Worm (Caenorhabditis elegans) whole organism, late embryonic: ENCODE measurements around the gene cdd-1.

Experiments
- K09A11.1 ChIP-seq: sonication (generic microtip); optimal IDR thresholded peaks from 2 replicates; lab custom pipeline; 2017; ENCODE audit warnings: antibody characterized with exemption, mild to moderate bottlenecking, missing genetic modification characterization, missing compliant biosample characterization; ENCODE audit not compliant: insufficient read depth
- T23F11.4 ChIP-seq: fragments of 200-800 bp; sonication (Bioruptor generic); optimal IDR thresholded peaks from 2 replicates; lab custom pipeline; 2018; ENCODE audit warnings: mild to moderate bottlenecking, missing genetic modification characterization, missing compliant biosample characterization
- Y22D7AL.16 ChIP-seq: sonication (generic microtip); optimal IDR thresholded peaks from 2 replicates; lab custom pipeline; 2016; ENCODE audit warnings: missing genetic modification characterization, missing compliant biosample characterization
- ama-1 ChIP-seq: fragments of 150-350 bp; optimal IDR thresholded peaks from 2 replicates; lab custom pipeline; 2014
- ceh-14 ChIP-seq: sonication (generic microtip); optimal IDR thresholded peaks from 2 replicates; lab custom pipeline; 2016; ENCODE audit warnings: missing genotype, missing genetic modification characterization, missing compliant biosample characterization
- ceh-18 ChIP-seq: sonication (generic microtip); optimal IDR thresholded peaks from 2 replicates; lab custom pipeline; 2016; ENCODE audit warnings: missing genetic modification characterization, missing compliant biosample characterization
- ceh-22 ChIP-seq: sonication (generic microtip); optimal IDR thresholded peaks from 2 replicates; lab custom pipeline; 2017; ENCODE audit warnings: missing biosample characterization, missing genetic modification characterization
- ceh-31 ChIP-seq: sonication (generic microtip); optimal IDR thresholded peaks from 2 replicates; lab custom pipeline; 2016; ENCODE audit warnings: missing genetic modification characterization, missing compliant biosample characterization
- ceh-34 ChIP-seq: sonication (generic microtip); optimal IDR thresholded peaks from 2 replicates; lab custom pipeline; 2016; ENCODE audit warnings: mild to moderate bottlenecking, missing genetic modification characterization, missing compliant biosample characterization
- ceh-9 ChIP-seq: sonication (generic microtip); optimal IDR thresholded peaks from 2 replicates; lab custom pipeline; 2016; ENCODE audit warnings: mild to moderate bottlenecking, missing genetic modification characterization, inconsistent platforms, missing compliant biosample characterization
- dve-1 ChIP-seq: sonication (generic microtip); optimal IDR thresholded peaks from 2 replicates; lab custom pipeline; 2017; ENCODE audit warnings: antibody characterized with exemption, mild to moderate bottlenecking, missing genetic modification characterization, missing compliant biosample characterization
- elt-2 ChIP-seq: sonication (generic microtip); optimal IDR thresholded peaks from 2 replicates; lab custom pipeline; 2016; ENCODE audit warnings: missing genetic modification reagents, missing genetic modification characterization, missing compliant biosample characterization
- elt-4 ChIP-seq: sonication (generic microtip); optimal IDR thresholded peaks from 2 replicates; lab custom pipeline; 2016; ENCODE audit warnings: missing genetic modification characterization, missing compliant biosample characterization
- fkh-10 ChIP-seq: fragments of 150-350 bp; optimal IDR thresholded peaks from 2 replicates; lab custom pipeline; 2014; ENCODE audit warnings: missing biosample characterization, missing genetic modification reagents, missing genetic modification characterization
- hlh-13 ChIP-seq: fragments of 200-800 bp; sonication (Bioruptor generic); optimal IDR thresholded peaks from 2 replicates; lab custom pipeline; 2018; ENCODE audit warnings: mild to moderate bottlenecking, missing genetic modification characterization, missing compliant biosample characterization
- hlh-15 ChIP-seq: sonication (generic microtip); optimal IDR thresholded peaks from 2 replicates; lab custom pipeline; 2016; ENCODE audit warnings: missing genetic modification characterization, missing compliant biosample characterization
- hlh-30 ChIP-seq: sonication (generic microtip); optimal IDR thresholded peaks from 2 replicates; lab custom pipeline; 2017; ENCODE audit warnings: antibody characterized with exemption, missing genetic modification characterization, missing compliant biosample characterization; ENCODE audit not compliant: insufficient read depth
- hlh-6 ChIP-seq: sonication (generic microtip); optimal IDR thresholded peaks from 2 replicates; lab custom pipeline; 2016; ENCODE audit warnings: missing genotype, missing genetic modification characterization, missing compliant biosample characterization
- hlh-8 ChIP-seq: sonication (generic microtip); optimal IDR thresholded peaks from 2 replicates; lab custom pipeline; 2016; ENCODE audit warnings: missing genotype, missing genetic modification characterization, missing compliant biosample characterization
- nfya-1 ChIP-seq: sonication (generic microtip); optimal IDR thresholded peaks from 2 replicates; lab custom pipeline; 2017; ENCODE audit warnings: missing genetic modification characterization, mild to moderate bottlenecking, missing compliant biosample characterization, antibody characterized with exemption, moderate library complexity
- nhr-232 ChIP-seq: sonication (generic microtip); optimal IDR thresholded peaks from 2 replicates; lab custom pipeline; 2016; ENCODE audit warnings: missing genetic modification characterization, missing compliant biosample characterization
- pha-2 ChIP-seq: sonication (generic microtip); optimal IDR thresholded peaks from 2 replicates; lab custom pipeline; 2017; ENCODE audit warnings: mild to moderate bottlenecking, missing genetic modification characterization, missing compliant biosample characterization
- pros-1 ChIP-seq: fragments of 150-350 bp; optimal IDR thresholded peaks from 2 replicates; lab custom pipeline; 2014; ENCODE audit warnings: missing biosample characterization, missing genetic modification reagents, missing genetic modification characterization
- ref-2 ChIP-seq: sonication (generic microtip); optimal IDR thresholded peaks from 2 replicates; lab custom pipeline; 2016; ENCODE audit warnings: missing genetic modification characterization, missing compliant biosample characterization
- rnt-1 ChIP-seq: sonication (generic microtip); optimal IDR thresholded peaks from 2 replicates; lab custom pipeline; 2016; ENCODE audit warnings: missing genetic modification characterization, missing compliant biosample characterization
- sox-4 ChIP-seq: sonication (generic microtip); optimal IDR thresholded peaks from 2 replicates; lab custom pipeline; 2017; ENCODE audit warnings: mild to moderate bottlenecking, missing genetic modification characterization, inconsistent platforms, missing compliant biosample characterization
- syd-9 ChIP-seq: sonication (generic microtip); optimal IDR thresholded peaks from 2 replicates; lab custom pipeline; 2016; ENCODE audit warnings: mild to moderate bottlenecking, missing genetic modification characterization, moderate library complexity, missing compliant biosample characterization
- tbx-2 ChIP-seq: sonication (generic microtip); optimal IDR thresholded peaks from 2 replicates; lab custom pipeline; 2016; ENCODE audit warnings: missing genetic modification characterization, missing compliant biosample characterization
- tbx-7 ChIP-seq: sonication (generic microtip); optimal IDR thresholded peaks from 2 replicates; lab custom pipeline; 2016; ENCODE audit warnings: missing genotype, missing genetic modification characterization, missing compliant biosample characterization
- ttx-3 ChIP-seq: sonication (generic microtip); optimal IDR thresholded peaks from 2 replicates; lab custom pipeline; 2016; ENCODE audit warnings: missing genetic modification reagents, missing genetic modification characterization, missing compliant biosample characterization
- unc-42 ChIP-seq: sonication (generic microtip); optimal IDR thresholded peaks from 2 replicates; lab custom pipeline; 2016; ENCODE audit warnings: missing genotype, missing genetic modification characterization, missing compliant biosample characterization
- unc-55 ChIP-seq: sonication (generic microtip); optimal IDR thresholded peaks from 2 replicates; lab custom pipeline; 2017; ENCODE audit warnings: missing biosample characterization, missing genetic modification reagents, missing genetic modification characterization
- unc-86 ChIP-seq: sonication (generic microtip); optimal IDR thresholded peaks from 2 replicates; lab custom pipeline; 2016; ENCODE audit warnings: missing genetic modification characterization, missing compliant biosample characterization
- zip-5 ChIP-seq: sonication (generic microtip); optimal IDR thresholded peaks from 2 replicates; lab custom pipeline; 2016; ENCODE audit warnings: missing genetic modification characterization, missing compliant biosample characterization
- ztf-16 ChIP-seq: sonication (generic microtip); optimal IDR thresholded peaks from 2 replicates; lab custom pipeline; 2017; ENCODE audit warnings: missing genetic modification characterization, missing compliant biosample characterization

Gene cdd-1

DNA sequence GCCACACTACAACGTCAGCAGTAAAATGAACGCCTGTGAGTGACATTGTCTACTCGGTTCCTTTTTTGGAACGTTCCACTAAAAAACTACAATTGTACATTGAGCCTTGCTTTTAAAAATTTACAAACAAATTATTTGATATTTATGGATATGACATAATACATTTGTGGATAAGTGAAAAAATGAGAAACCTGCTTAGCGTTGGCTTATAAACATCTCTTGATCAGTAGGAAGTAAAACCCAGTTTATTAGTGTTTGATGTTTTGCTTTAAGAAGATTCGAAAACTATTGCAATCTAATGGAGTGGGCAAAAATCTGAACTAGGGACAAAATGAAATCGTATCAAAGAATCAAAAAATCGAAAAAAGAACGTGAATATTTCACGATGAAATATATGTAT is 6.0 kb upstream of the cdd-1 start:
- TF ChIP-seq sox-4 (tag; lab: Kevin White, UChicago) (no peak), ttx-3 (no peak), ceh-31 (tag; lab: Kevin White, UChicago) (no peak), dve-1 (tag; lab: Kevin White, UChicago) (no peak), ceh-34 (tag; lab: Kevin White, UChicago) (no peak), hlh-15 (tag; lab: Kevin White, UChicago) (no peak), unc-42 (tag; lab: Kevin White, UChicago) (no peak), nfya-1 (no peak), K09A11.1 (no peak), ceh-22 (tag; lab: Kevin White, UChicago) (no peak), hlh-6 (tag; lab: Kevin White, UChicago) (no peak), elt-4 (no peak), ceh-9 (tag; lab: Kevin White, UChicago) (no peak), nhr-232 (no peak), tbx-2 (tag; lab: Kevin White, UChicago) (no peak), ama-1 (lab: Kevin White, UChicago) (no peak), T23F11.4 (no peak), hlh-13 (GFP tag; lab: Kevin White, UChicago) (no peak), pros-1 (tag; lab: Kevin White, UChicago) (no peak), pha-2 (no peak)

DNA sequence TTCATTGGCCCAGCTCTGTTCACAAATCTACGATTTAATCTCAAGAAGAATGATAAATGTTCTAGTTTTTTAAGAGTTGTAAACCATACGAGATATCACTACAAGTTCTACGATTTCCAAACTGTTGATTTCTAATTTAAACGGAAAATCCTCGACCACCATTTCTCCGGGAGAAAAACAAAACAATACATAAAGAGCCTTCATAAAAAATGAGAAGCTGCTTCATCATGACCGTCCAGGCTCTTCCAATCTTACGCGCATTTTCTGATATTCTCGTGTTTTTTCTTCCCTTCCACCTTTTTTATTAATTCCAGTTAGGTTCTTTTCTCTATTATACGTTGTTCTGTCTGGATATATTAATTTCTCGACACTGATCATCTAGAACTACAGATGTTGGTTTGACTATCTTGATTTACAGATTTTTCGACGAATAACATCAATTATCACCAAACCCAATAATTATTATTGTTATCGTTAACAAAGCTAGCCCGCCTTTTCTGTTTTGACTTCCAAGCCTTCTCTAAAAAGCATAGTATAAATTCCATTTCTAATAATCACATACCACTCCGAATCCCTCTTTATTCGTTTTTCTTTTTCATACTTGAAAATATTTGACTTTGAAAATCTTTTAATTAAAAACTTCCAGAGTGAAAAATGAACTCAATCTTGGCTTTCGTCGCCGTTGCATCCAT is 3.6 kb upstream of the cdd-1 start, which contains the start of gene C47D2.1:
Gene C47D2.1 (plus strand): TSS at position 642 of the 692 bp plus-strand sequence.
- no peak for TF ChIP-seq tbx-2 (tag; lab: Kevin White, UChicago)
- TF ChIP-seq ztf-16 (tag; lab: Kevin White, UChicago), result no peak
- TF ChIP-seq, all 69 proteins: peak for 0

DNA sequence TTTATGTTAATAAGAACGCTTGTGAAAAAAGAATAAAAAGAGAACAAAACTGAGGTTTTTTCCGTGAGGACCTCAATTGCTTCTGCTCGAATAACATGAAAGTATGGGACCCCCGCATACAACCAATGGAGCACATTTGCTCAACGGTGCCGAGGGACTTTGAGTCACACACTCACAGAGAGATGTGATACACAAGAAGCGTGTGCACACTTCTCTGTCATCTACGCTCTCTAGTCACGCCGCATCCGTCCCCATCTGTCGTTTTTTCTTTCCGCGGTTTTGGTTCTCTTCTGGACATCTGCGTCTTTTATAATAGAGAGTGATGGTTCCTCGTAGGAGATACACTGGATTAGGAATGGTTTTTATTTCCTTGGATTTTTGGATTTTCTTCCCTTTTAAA is 5.0 kb downstream of the cdd-1 start:
- TF ChIP-seq elt-4 (no peak), nfya-1 (peak; percentile 51), ceh-34 (tag; lab: Kevin White, UChicago) (peak; percentile 46), dve-1 (tag; lab: Kevin White, UChicago) (no peak), unc-55 (peak; percentile 28), hlh-30 (tag; lab: Kevin White, UChicago) (peak; percentile 42), ceh-18 (peak; percentile 33), rnt-1 (tag; lab: Kevin White, UChicago) (peak; percentile 15), pros-1 (tag; lab: Kevin White, UChicago) (no peak), hlh-15 (tag; lab: Kevin White, UChicago) (no peak), tbx-7 (tag; lab: Kevin White, UChicago) (no peak), tbx-2 (tag; lab: Kevin White, UChicago) (peak; percentile 24), hlh-8 (tag; lab: Kevin White, UChicago) (peak; percentile 24), Y22D7AL.16 (no peak), unc-42 (tag; lab: Kevin White, UChicago) (peak; percentile 44), fkh-10 (GFP tag; lab: Kevin White, UChicago) (no peak), ceh-31 (tag; lab: Kevin White, UChicago) (peak; percentile 54)
- TF ChIP-seq, all 69 proteins: peak for 10

DNA sequence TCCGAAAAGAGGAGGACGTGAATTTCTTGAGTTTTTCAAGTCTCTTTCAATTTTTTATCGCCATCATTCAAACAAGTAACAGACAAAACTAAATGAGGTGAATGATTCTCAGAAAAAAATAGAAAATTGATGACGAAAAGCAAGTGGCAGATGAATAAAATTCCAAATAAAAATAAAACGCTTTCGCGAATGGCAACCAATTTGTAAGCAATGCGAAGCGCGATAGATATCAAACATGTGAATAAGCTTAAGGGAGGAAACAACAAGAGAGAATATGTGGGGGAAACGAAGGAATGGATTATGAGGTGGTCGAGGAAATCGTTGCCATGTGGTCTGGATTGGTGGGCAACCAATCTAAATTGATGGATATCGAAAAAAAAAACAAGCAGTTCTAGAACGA is 6.5 kb downstream of the cdd-1 start:
- TF ChIP-seq Y22D7AL.16 (no peak), hlh-30 (tag; lab: Kevin White, UChicago) (no peak), unc-86 (no peak), ceh-14 (no peak), pros-1 (tag; lab: Kevin White, UChicago) (no peak), ceh-18 (no peak)

DNA sequence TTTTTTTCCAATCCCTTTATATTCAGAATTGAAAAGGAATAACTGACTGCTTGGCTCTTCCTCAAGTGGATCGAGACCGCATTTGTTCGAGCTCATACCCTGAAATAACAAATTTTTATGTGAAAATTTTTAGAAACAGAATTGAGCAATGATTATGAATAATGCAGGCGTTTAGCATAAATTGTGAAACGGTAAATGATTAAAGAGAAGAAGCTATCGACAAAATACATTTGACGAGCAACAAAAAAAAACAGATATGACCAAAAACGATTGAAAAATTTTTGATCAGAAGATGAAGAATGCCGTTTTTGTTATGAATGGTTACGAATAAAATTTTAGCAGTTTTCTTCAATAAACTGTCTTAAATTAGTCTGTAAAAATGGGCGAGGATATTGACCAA is 7.3 kb downstream of the cdd-1 start, which contains the start of gene C17H11.6:
Gene C17H11.6 (minus strand): TSS at position 101 of the 400 bp plus-strand sequence.
- TF ChIP-seq hlh-30 (tag; lab: Kevin White, UChicago) (no peak), ceh-22 (tag; lab: Kevin White, UChicago) (no peak), ceh-9 (tag; lab: Kevin White, UChicago) (no peak), elt-2 (tag; lab: Kevin White, UChicago) (no peak), nfya-1 (no peak), ttx-3 (no peak), zip-5 (tag; lab: Kevin White, UChicago) (no peak), ref-2 (tag; lab: Kevin White, UChicago) (no peak), syd-9 (tag; lab: Kevin White, UChicago) (no peak)
